Worm (Caenorhabditis elegans): ENCODE measurements around the gene cnnm-3.

ce11 chrX:3067052-3067451 lies 21.4 kb upstream of the cnnm-3 start:
- no peak for TF ChIP-seq nhr-25 (tag; optimal IDR thresholded peaks at IDR 0.05)
- TF ChIP-seq zag-1 (tag; optimal IDR thresholded peaks at IDR 0.05), result no peak
- TF ChIP-seq ama-1 (optimal IDR thresholded peaks at IDR 0.05), result no peak
- TF ChIP-seq dmd-4 (tag; optimal IDR thresholded peaks at IDR 0.05), result no peak
- TF ChIP-seq peb-1 (tag; optimal IDR thresholded peaks at IDR 0.05), result no peak
- TF ChIP-seq skn-1 (tag; optimal IDR thresholded peaks at IDR 0.05), result no peak
